Worm (Caenorhabditis elegans) whole organism, mixed stage, embryonic: ENCODE measurements around the gene aakg-5.

Source experiments
- bed-3 ChIP-seq: fragments of 200-800 bp; sonication (Bioruptor generic); optimal IDR thresholded peaks from 3 replicates; lab custom pipeline; 2018; ENCODE audit warnings: mild to moderate bottlenecking, missing genetic modification characterization, moderate library complexity, missing compliant biosample characterization
- blmp-1 ChIP-seq: fragments of 150-350 bp; optimal IDR thresholded peaks from 2 replicates; lab custom pipeline; 2014; ENCODE audit warnings: missing biosample characterization, missing genetic modification characterization
- ceh-39 ChIP-seq: fragments of 150-350 bp; optimal IDR thresholded peaks from 2 replicates; lab custom pipeline; 2014; ENCODE audit warnings: missing biosample characterization, missing genetic modification characterization
- ceh-43 ChIP-seq: fragments of 200-800 bp; sonication (Bioruptor generic); optimal IDR thresholded peaks from 2 replicates; lab custom pipeline; 2018; ENCODE audit warnings: mild to moderate bottlenecking, missing genetic modification characterization, moderate library complexity, missing compliant biosample characterization
- ceh-83 ChIP-seq: fragments of 200-800 bp; sonication (Bioruptor generic); optimal IDR thresholded peaks from 2 replicates; lab custom pipeline; 2018; ENCODE audit warnings: mild to moderate bottlenecking, missing genetic modification characterization, missing compliant biosample characterization
- ces-1 ChIP-seq: fragments of 150-350 bp; optimal IDR thresholded peaks from 2 replicates; lab custom pipeline; 2014; ENCODE audit warnings: missing biosample characterization, missing genetic modification reagents, missing genetic modification characterization
- cnd-1 ChIP-seq: fragments of 200-800 bp; sonication (Bioruptor generic); optimal IDR thresholded peaks from 2 replicates; lab custom pipeline; 2018; ENCODE audit warnings: mild to moderate bottlenecking, missing genetic modification characterization, missing compliant biosample characterization
- drap-1 ChIP-seq: fragments of 200-800 bp; sonication (Bioruptor generic); optimal IDR thresholded peaks from 3 replicates; lab custom pipeline; 2018; ENCODE audit warnings: mild to moderate bottlenecking, missing genetic modification characterization, missing compliant biosample characterization
- elt-1 ChIP-seq: sonication (generic microtip); optimal IDR thresholded peaks from 2 replicates; lab custom pipeline; 2017; ENCODE audit warnings: missing genetic modification characterization, mild to moderate bottlenecking, missing compliant biosample characterization, antibody characterized with exemption, moderate library complexity, borderline replicate concordance; ENCODE audit not compliant: insufficient read depth
- flh-1 ChIP-seq: fragments of 200-800 bp; sonication (Bioruptor generic); optimal IDR thresholded peaks from 2 replicates; lab custom pipeline; 2018; ENCODE audit warnings: mild to moderate bottlenecking, missing genetic modification characterization, moderate library complexity, missing compliant biosample characterization
- ham-2 ChIP-seq: fragments of 200-800 bp; sonication (Bioruptor generic); optimal IDR thresholded peaks from 2 replicates; lab custom pipeline; 2018; ENCODE audit warnings: mild to moderate bottlenecking, missing genetic modification characterization, missing compliant biosample characterization
- hlh-1 ChIP-seq: fragments of 150-350 bp; optimal IDR thresholded peaks from 2 replicates; lab custom pipeline; 2014; ENCODE audit warnings: missing biosample characterization, missing genetic modification reagents, missing genetic modification characterization
- lin-13 ChIP-seq: fragments of 150-350 bp; optimal IDR thresholded peaks from 2 replicates; lab custom pipeline; 2014; ENCODE audit warnings: missing biosample characterization, missing genetic modification characterization
- lin-32 ChIP-seq: fragments of 200-800 bp; sonication (Bioruptor generic); optimal IDR thresholded peaks from 2 replicates; lab custom pipeline; 2018; ENCODE audit warnings: mild to moderate bottlenecking, missing genetic modification characterization, missing compliant biosample characterization
- lsy-2 ChIP-seq: fragments of 150-350 bp; optimal IDR thresholded peaks from 2 replicates; lab custom pipeline; 2014; ENCODE audit warnings: missing biosample characterization, missing genetic modification characterization
- mab-5 ChIP-seq: fragments of 150-350 bp; optimal IDR thresholded peaks from 2 replicates; lab custom pipeline; 2014; ENCODE audit warnings: missing biosample characterization, missing genetic modification characterization
- mep-1 ChIP-seq: fragments of 150-350 bp; optimal IDR thresholded peaks from 2 replicates; lab custom pipeline; 2017; ENCODE audit warnings: missing biosample characterization, missing genetic modification reagents, missing genetic modification characterization, inconsistent platforms
- nhr-12 ChIP-seq: fragments of 150-350 bp; optimal IDR thresholded peaks from 2 replicates; lab custom pipeline; 2014; ENCODE audit warnings: missing biosample characterization, missing genetic modification characterization
- nhr-2 ChIP-seq: fragments of 150-350 bp; optimal IDR thresholded peaks from 2 replicates; lab custom pipeline; 2014; ENCODE audit warnings: missing biosample characterization, missing genetic modification characterization
- nhr-76 ChIP-seq: sonication (generic microtip); optimal IDR thresholded peaks from 2 replicates; lab custom pipeline; 2017; ENCODE audit warnings: missing biosample characterization, missing genetic modification characterization
- pha-4 ChIP-seq: fragments of 150-350 bp; optimal IDR thresholded peaks from 2 replicates; lab custom pipeline; 2018; ENCODE audit warnings: missing biosample characterization, missing genetic modification reagents, missing genetic modification characterization
- sem-2 ChIP-seq: fragments of 200-800 bp; sonication (Bioruptor generic); optimal IDR thresholded peaks from 2 replicates; lab custom pipeline; 2018; ENCODE audit warnings: mild to moderate bottlenecking, missing genetic modification characterization, missing compliant biosample characterization
- snpc-4 ChIP-seq: fragments of 150-350 bp; optimal IDR thresholded peaks from 2 replicates; lab custom pipeline; 2014; ENCODE audit warnings: missing biosample characterization, missing genetic modification characterization
- sptf-1 ChIP-seq: sonication (generic microtip); optimal IDR thresholded peaks from 2 replicates; lab custom pipeline; 2017; ENCODE audit warnings: mild to moderate bottlenecking, missing genetic modification characterization, moderate library complexity, missing compliant biosample characterization
- tbx-8 ChIP-seq: fragments of 200-800 bp; sonication (Bioruptor generic); optimal IDR thresholded peaks from 2 replicates; lab custom pipeline; 2018; ENCODE audit warnings: mild to moderate bottlenecking, missing genetic modification characterization, moderate library complexity, missing compliant biosample characterization
- unc-120 ChIP-seq: sonication (generic microtip); optimal IDR thresholded peaks from 2 replicates; lab custom pipeline; 2017; ENCODE audit warnings: missing genetic modification characterization, missing compliant biosample characterization; ENCODE audit not compliant: poor library complexity, severe bottlenecking
- unc-39 ChIP-seq: fragments of 150-350 bp; optimal IDR thresholded peaks from 2 replicates; lab custom pipeline; 2014; ENCODE audit warnings: missing biosample characterization, missing genetic modification characterization
- zip-8 ChIP-seq: fragments of 150-350 bp; optimal IDR thresholded peaks from 2 replicates; lab custom pipeline; 2014; ENCODE audit warnings: missing biosample characterization, missing genetic modification characterization
- ztf-11 ChIP-seq: fragments of 150-350 bp; optimal IDR thresholded peaks from 2 replicates; lab custom pipeline; 2014; ENCODE audit warnings: missing biosample characterization, missing genetic modification characterization

The aakg-5 gene

DNA sequence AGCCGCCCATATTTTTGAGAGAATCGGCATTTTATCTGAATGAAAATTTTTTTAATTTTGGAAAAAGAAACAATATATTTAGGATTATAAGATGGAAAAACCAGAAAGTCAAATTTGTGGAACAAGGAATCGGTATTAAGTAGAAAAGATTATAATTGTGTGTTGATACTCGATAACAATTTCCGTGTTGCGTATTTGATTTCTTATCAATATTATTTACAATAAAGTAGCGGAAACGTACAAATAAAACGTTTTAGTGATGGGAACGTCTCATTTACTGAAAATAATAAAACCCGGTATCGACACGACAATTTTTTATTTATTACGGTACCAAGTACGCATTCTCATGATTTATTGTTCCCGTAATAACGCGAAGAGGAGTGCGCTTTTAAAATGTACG is 38.1 kb downstream of the aakg-5 start, which contains the start of gene C05C10.3:
Gene C05C10.3 (minus strand): TSS at position 35 of the 400 bp plus-strand sequence.
- TF ChIP-seq unc-39 (tag; lab: Kevin White, UChicago) = no peak
- no peak for TF ChIP-seq snpc-4 (tag; lab: Kevin White, UChicago)
- no peak for TF ChIP-seq ceh-43 (GFP tag; lab: Kevin White, UChicago)
- TF ChIP-seq hlh-1 (tag; lab: Kevin White, UChicago) = no peak
- TF ChIP-seq lin-13 (tag; lab: Kevin White, UChicago) = no peak
- TF ChIP-seq sem-2 = no peak
- no peak for TF ChIP-seq unc-120 (tag; lab: Kevin White, UChicago)
- no peak for TF ChIP-seq ham-2 (GFP tag; lab: Kevin White, UChicago)
- no peak for TF ChIP-seq tbx-8 (GFP tag; lab: Kevin White, UChicago)

DNA sequence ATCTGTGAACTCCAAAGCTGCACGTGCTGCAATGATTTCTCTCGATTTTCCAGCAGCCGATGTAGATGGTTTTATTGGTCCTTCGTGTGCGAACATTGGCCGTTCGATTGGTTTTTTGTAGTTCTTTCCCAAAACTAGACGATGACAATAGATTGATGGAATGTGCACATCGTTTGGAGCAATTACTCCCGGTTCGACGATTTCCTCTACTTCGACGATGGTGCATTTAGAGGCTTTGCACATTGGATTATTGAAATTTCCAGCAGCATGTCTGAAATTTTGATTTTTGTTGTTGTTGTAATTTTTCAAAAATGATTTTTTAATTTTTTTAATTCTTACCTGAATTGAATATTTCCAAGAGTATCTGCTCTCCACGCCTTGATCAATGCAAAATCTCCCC is 39.3 kb downstream of the aakg-5 start:
- TF ChIP-seq tbx-8 (GFP tag; lab: Kevin White, UChicago) (no peak), flh-1 (GFP tag; lab: Kevin White, UChicago) (no peak), mep-1 (no peak), lin-13 (tag; lab: Kevin White, UChicago) (no peak), mab-5 (no peak), cnd-1 (tag; lab: Kevin White, UChicago) (no peak), unc-120 (tag; lab: Kevin White, UChicago) (no peak), lin-32 (GFP tag; lab: Kevin White, UChicago) (no peak), ztf-11 (no peak), sptf-1 (tag; lab: Kevin White, UChicago) (no peak)

DNA sequence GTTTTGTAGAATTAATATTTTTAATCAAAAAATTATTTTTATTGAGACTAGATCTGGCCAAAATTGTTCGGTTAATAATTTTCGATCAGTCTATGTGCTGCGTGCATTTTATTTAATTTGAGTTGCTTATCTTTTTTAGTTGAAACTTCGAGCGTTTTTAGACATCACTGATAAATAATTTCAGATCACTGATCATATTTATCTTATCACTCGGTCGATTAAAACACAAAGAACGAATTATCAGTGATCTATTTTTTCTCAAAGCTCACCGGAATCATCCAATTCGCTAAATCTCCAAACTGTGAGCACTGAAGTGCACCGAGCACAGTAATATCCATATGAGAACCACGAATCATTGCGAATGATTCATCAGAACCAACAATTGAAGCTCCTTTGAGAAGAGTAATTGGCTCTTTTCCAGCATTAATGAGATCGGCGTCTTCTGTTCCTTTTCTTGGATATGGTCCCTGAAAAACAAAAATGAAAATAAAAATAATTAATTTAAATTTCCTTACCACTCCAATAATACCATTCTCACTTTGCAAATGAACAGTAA is 39.8 kb downstream of the aakg-5 start:
- TF ChIP-seq unc-120 (tag; lab: Kevin White, UChicago) = no peak
- no peak for TF ChIP-seq blmp-1 (tag; lab: Kevin White, UChicago)
- no peak for TF ChIP-seq ceh-43 (GFP tag; lab: Kevin White, UChicago)
- no peak for TF ChIP-seq zip-8 (tag; lab: Kevin White, UChicago)
- no peak for TF ChIP-seq drap-1 (GFP tag; lab: Kevin White, UChicago)
- no peak for TF ChIP-seq lin-32 (GFP tag; lab: Kevin White, UChicago)
- no peak for TF ChIP-seq nhr-2
- TF ChIP-seq sem-2 = no peak
- no peak for TF ChIP-seq tbx-8 (GFP tag; lab: Kevin White, UChicago)
- no peak for TF ChIP-seq unc-39 (tag; lab: Kevin White, UChicago)
- TF ChIP-seq nhr-76 (tag; lab: Kevin White, UChicago) = no peak
- no peak for TF ChIP-seq ces-1 (GFP tag; lab: Kevin White, UChicago)
- TF ChIP-seq lsy-2 (tag; lab: Kevin White, UChicago) = no peak
- no peak for TF ChIP-seq nhr-12 (tag; lab: Kevin White, UChicago)
- no peak for TF ChIP-seq bed-3
- TF ChIP-seq hlh-1 (tag; lab: Kevin White, UChicago) = no peak
- no peak for TF ChIP-seq mab-5
- no peak for TF ChIP-seq flh-1 (GFP tag; lab: Kevin White, UChicago)

DNA sequence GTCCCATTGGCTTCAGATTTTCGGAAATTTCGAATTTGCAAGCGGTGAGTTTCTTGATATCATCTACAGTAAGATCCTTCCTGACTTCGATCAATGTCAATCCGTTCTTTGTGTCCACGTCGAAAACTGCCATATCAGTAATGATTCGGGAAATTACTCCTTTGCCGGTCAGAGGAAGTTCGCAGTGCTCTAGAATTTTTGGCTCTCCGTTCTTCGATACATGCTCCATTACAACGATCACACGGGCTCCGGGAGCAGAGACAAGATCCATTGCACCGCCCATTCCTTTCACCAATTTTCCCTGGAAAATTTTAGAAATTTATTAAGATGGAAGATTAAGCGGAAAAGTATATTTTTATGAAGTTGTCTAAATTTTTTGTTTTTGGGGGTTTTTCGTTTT is 40.4 kb downstream of the aakg-5 start:
- no peak for TF ChIP-seq cnd-1 (tag; lab: Kevin White, UChicago)
- no peak for TF ChIP-seq nhr-76 (tag; lab: Kevin White, UChicago)
- no peak for TF ChIP-seq ceh-83
- TF ChIP-seq mab-5 = no peak
- TF ChIP-seq, all 35 proteins: peak for 0

DNA sequence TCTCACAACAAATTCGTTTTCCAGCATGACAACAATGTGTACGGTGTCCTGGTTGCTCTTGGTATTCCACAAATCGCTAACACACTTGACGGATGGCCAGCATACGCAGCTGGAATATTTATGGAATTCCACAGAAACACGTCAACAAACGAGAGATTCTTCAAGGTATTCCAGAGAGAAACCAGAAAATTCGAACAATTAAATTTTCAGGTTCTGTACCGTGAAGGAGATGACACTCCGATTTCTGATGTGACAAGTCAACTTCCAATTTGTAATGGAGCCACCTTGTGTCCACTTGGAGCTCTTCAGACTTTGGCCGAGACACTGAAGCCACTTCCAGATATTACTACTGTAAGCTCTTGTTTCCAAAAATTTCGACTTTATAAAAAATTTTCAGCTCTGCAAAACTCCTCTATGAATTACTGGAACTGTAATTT is 41.0 kb downstream of the aakg-5 start:
- TF ChIP-seq lin-13 (tag; lab: Kevin White, UChicago) (no peak), elt-1 (no peak), lin-32 (GFP tag; lab: Kevin White, UChicago) (no peak), mep-1 (no peak), bed-3 (no peak), ztf-11 (no peak), zip-8 (tag; lab: Kevin White, UChicago) (no peak), sptf-1 (tag; lab: Kevin White, UChicago) (no peak), nhr-12 (tag; lab: Kevin White, UChicago) (no peak), ceh-39 (no peak), ces-1 (GFP tag; lab: Kevin White, UChicago) (no peak), snpc-4 (tag; lab: Kevin White, UChicago) (no peak), pha-4 (tag; lab: Kevin White, UChicago) (no peak)
